Fruit fly (Drosophila melanogaster) whole organism, embryonic: Measurements from ENCODE around the gene Dsor1.
A peak's percentile ranks its signal among the peaks of the same experiment; 100 is the strongest.

ENCODE experiments used
- Blimp-1 ChIP-seq: fragments of 200-800 bp; sonication (Bioruptor generic); optimal IDR thresholded peaks from 3 replicates; lab custom pipeline; 2018; ENCODE audit warnings: missing biosample characterization, missing genetic modification characterization, mild to moderate bottlenecking, moderate library complexity, missing genetic modification reagents
- CG11696 ChIP-seq: fragments of 200-800 bp; sonication (Bioruptor generic); IDR thresholded peaks from 2 replicates; pipeline ENCODE4 v1.3.6; 2022; ENCODE audit warnings: missing biosample characterization, missing genetic modification characterization
- CG12391 ChIP-seq: fragments of 200-800 bp; sonication (Bioruptor generic); optimal IDR thresholded peaks from 3 replicates; lab custom pipeline; 2018; ENCODE audit warnings: missing biosample characterization, mild to moderate bottlenecking, missing genetic modification characterization, moderate library complexity
- CG13424 ChIP-seq: fragments of 200-800 bp; sonication (Bioruptor generic); optimal IDR thresholded peaks from 2 replicates; lab custom pipeline; 2019; ENCODE audit warnings: missing biosample characterization, mild to moderate bottlenecking, missing genetic modification characterization, moderate library complexity
- CG13624 ChIP-seq: fragments of 200-800 bp; sonication (Bioruptor generic); optimal IDR thresholded peaks from 2 replicates; lab custom pipeline; 2016; ENCODE audit warnings: missing biosample characterization, missing genetic modification characterization
- CG14441 ChIP-seq: fragments of 200-800 bp; sonication (Bioruptor generic); IDR thresholded peaks from 2 replicates; pipeline ENCODE4 v1.3.6; 2022; ENCODE audit warnings: missing biosample characterization, missing genetic modification characterization
- CG15269 ChIP-seq: fragments of 200-800 bp; sonication (Bioruptor generic); optimal IDR thresholded peaks from 2 replicates; lab custom pipeline; 2018; ENCODE audit warnings: missing biosample characterization, mild to moderate bottlenecking, missing genetic modification characterization, moderate library complexity
- CG32767 ChIP-seq: fragments of 200-800 bp; sonication (Bioruptor generic); IDR thresholded peaks from 2 replicates; pipeline ENCODE4 v1.3.6; 2022; ENCODE audit warnings: missing biosample characterization, missing genetic modification characterization
- CG34376 ChIP-seq: fragments of 200-800 bp; sonication (Bioruptor generic); optimal IDR thresholded peaks from 2 replicates; lab custom pipeline; 2018; ENCODE audit warnings: missing biosample characterization, mild to moderate bottlenecking, missing genetic modification characterization
- CG4360 ChIP-seq: fragments of 200-800 bp; sonication (Bioruptor generic); IDR thresholded peaks from 2 replicates; pipeline ENCODE4 v1.3.6; 2022; ENCODE audit warnings: missing biosample characterization, missing genetic modification characterization
- CG4424 ChIP-seq: fragments of 200-800 bp; sonication (Bioruptor generic); optimal IDR thresholded peaks from 3 replicates; lab custom pipeline; 2016; ENCODE audit warnings: missing biosample characterization, missing genetic modification characterization
- CG5953 ChIP-seq: fragments of 200-800 bp; sonication (Bioruptor generic); IDR thresholded peaks from 2 replicates; pipeline ENCODE4 v1.3.6; 2022; ENCODE audit warnings: missing biosample characterization, missing genetic modification characterization
- CG8359 ChIP-seq: fragments of 200-800 bp; sonication (Bioruptor generic); optimal IDR thresholded peaks from 2 replicates; lab custom pipeline; 2017; ENCODE audit warnings: missing biosample characterization, mild to moderate bottlenecking, missing genetic modification characterization, borderline replicate concordance
- CG8388 ChIP-seq: fragments of 200-800 bp; sonication (Bioruptor generic); optimal IDR thresholded peaks from 2 replicates; lab custom pipeline; 2019; ENCODE audit warnings: missing biosample characterization, mild to moderate bottlenecking, missing genetic modification characterization, moderate library complexity
- CoRest ChIP-seq: fragments of 200-800 bp; sonication (Bioruptor generic); optimal IDR thresholded peaks from 3 replicates; lab custom pipeline; 2018; ENCODE audit warnings: missing biosample characterization, mild to moderate bottlenecking, missing genetic modification characterization, moderate library complexity
- Drgx ChIP-seq: fragments of 200-800 bp; sonication (Bioruptor generic); IDR thresholded peaks from 2 replicates; pipeline ENCODE4 v1.3.6; 2022; ENCODE audit warnings: missing biosample characterization, missing genetic modification characterization
- Ets65A ChIP-seq: fragments of 200-800 bp; sonication (Bioruptor generic); peaks from one replicate; lab custom pipeline; 2016; ENCODE audit warnings: missing biosample characterization, missing genetic modification characterization
- Hsf ChIP-seq: fragments of 200-800 bp; sonication (Bioruptor generic); optimal IDR thresholded peaks from 3 replicates; lab custom pipeline; 2016; ENCODE audit warnings: missing biosample characterization, missing genetic modification characterization
- Med ChIP-seq: fragments of 200-800 bp; sonication (Bioruptor generic); peaks from one replicate; lab custom pipeline; 2016; ENCODE audit warnings: missing biosample characterization, missing genetic modification characterization, mild to moderate bottlenecking, inconsistent platforms, moderate library complexity
- Trl ChIP-seq, 3 experiments: fragments of >200 bp in 2 of 3; fragments of 200-800 bp in 1 of 3; sonication (Bioruptor generic) in 1 of 3; optimal IDR thresholded peaks; 2 replicates in 1 of 3; 3 replicates in 2 of 3; lab custom pipeline; 2016 to 2017; ENCODE audit warnings: missing biosample characterization in 1 of 3, missing genetic modification characterization in 1 of 3
- Xbp1 ChIP-seq: fragments of 200-800 bp; sonication (Bioruptor generic); optimal IDR thresholded peaks from 3 replicates; lab custom pipeline; 2016; ENCODE audit warnings: missing biosample characterization, mild to moderate bottlenecking, missing genetic modification characterization
- Xrp1 ChIP-seq: fragments of 200-800 bp; sonication (Bioruptor generic); IDR thresholded peaks from 2 replicates; pipeline ENCODE4 v1.3.6; 2022; ENCODE audit warnings: missing biosample characterization, missing genetic modification characterization
- YL-1 ChIP-seq: fragments of 200-800 bp; sonication (Bioruptor generic); optimal IDR thresholded peaks from 3 replicates; lab custom pipeline; 2017; ENCODE audit warnings: missing biosample characterization, mild to moderate bottlenecking, missing genetic modification characterization
- amos ChIP-seq: fragments of 200-800 bp; sonication (Bioruptor generic); IDR thresholded peaks from 2 replicates; pipeline ENCODE4 v1.3.6; 2022; ENCODE audit warnings: missing biosample characterization, missing genetic modification characterization; ENCODE audit not compliant: partially characterized antibody
- ase ChIP-seq: fragments of 200-800 bp; sonication (Bioruptor generic); IDR thresholded peaks from 3 replicates; pipeline ENCODE4 v1.3.6; 2022; ENCODE audit warnings: missing biosample characterization, missing genetic modification characterization
- ci ChIP-seq: fragments of 200-800 bp; sonication (Bioruptor generic); IDR thresholded peaks from 3 replicates; pipeline ENCODE4 v1.3.6; 2022; ENCODE audit warnings: missing biosample characterization, missing genetic modification characterization
- dati ChIP-seq: fragments of 200-800 bp; sonication (Bioruptor generic); IDR thresholded peaks from 2 replicates; pipeline ENCODE4 v1.3.6; 2022; ENCODE audit warnings: missing biosample characterization, missing genetic modification characterization
- dpn ChIP-seq, 2 experiments: fragments of 200-800 bp; sonication (Bioruptor generic); optimal IDR thresholded peaks; 3 replicates each; lab custom pipeline; 2016; ENCODE audit warnings: missing biosample characterization in 2 of 2, missing genetic modification characterization in 2 of 2
- dysf ChIP-seq: fragments of 200-800 bp; sonication (Bioruptor generic); IDR thresholded peaks from 3 replicates; pipeline ENCODE4 v1.3.6; 2022; ENCODE audit warnings: missing biosample characterization, missing genetic modification characterization
- esg ChIP-seq: fragments of 200-800 bp; sonication (Bioruptor generic); conservative IDR thresholded peaks from 2 replicates; pipeline ENCODE4 v1.3.6; 2022; ENCODE audit warnings: missing biosample characterization, missing genetic modification characterization
- fd96Cb ChIP-seq: fragments of 200-800 bp; sonication (Bioruptor generic); optimal IDR thresholded peaks from 2 replicates; lab custom pipeline; 2018; ENCODE audit warnings: missing biosample characterization, mild to moderate bottlenecking, missing genetic modification characterization, moderate library complexity
- gro ChIP-seq: fragments of 200-800 bp; sonication (Bioruptor generic); optimal IDR thresholded peaks from 2 replicates; lab custom pipeline; 2016; ENCODE audit warnings: missing biosample characterization, missing genetic modification characterization
- gsb-n ChIP-seq: fragments of 200-800 bp; sonication (Bioruptor generic); optimal IDR thresholded peaks from 3 replicates; lab custom pipeline; 2018; ENCODE audit warnings: missing biosample characterization, mild to moderate bottlenecking, missing genetic modification characterization
- hkb ChIP-seq, 2 experiments: fragments of 200-800 bp in 1 of 2; fragments of >200 bp in 1 of 2; sonication (Bioruptor generic) in 1 of 2; IDR thresholded peaks in 1 of 2; optimal IDR thresholded peaks in 1 of 2; 2 replicates each; pipeline versions ENCODE4 v1.3.6 to Lab custom; 2017 to 2022; ENCODE audit warnings: missing biosample characterization in 1 of 2, missing genetic modification characterization in 1 of 2
- nmo ChIP-seq: fragments of 200-800 bp; sonication (Bioruptor generic); optimal IDR thresholded peaks from 2 replicates; lab custom pipeline; 2018; ENCODE audit warnings: missing biosample characterization, mild to moderate bottlenecking, missing genetic modification characterization, moderate library complexity
- nom ChIP-seq: fragments of 200-800 bp; sonication (Bioruptor generic); optimal IDR thresholded peaks from 2 replicates; lab custom pipeline; 2017; ENCODE audit warnings: missing biosample characterization, missing genetic modification characterization, mild to moderate bottlenecking, moderate library complexity, missing genetic modification reagents
- otp ChIP-seq: fragments of 200-800 bp; sonication (Bioruptor generic); IDR thresholded peaks from 3 replicates; pipeline ENCODE4, ENCODE4 v1.3.6; 2022; ENCODE audit warnings: missing biosample characterization, missing genetic modification characterization
- so ChIP-seq: fragments of 200-800 bp; sonication (Bioruptor generic); IDR thresholded peaks from 3 replicates; pipeline ENCODE4 v1.3.6; 2022; ENCODE audit warnings: missing biosample characterization, missing genetic modification characterization
- tap ChIP-seq: fragments of 200-800 bp; optimal IDR thresholded peaks from 3 replicates; lab custom pipeline; 2019; ENCODE audit warnings: missing biosample characterization, mild to moderate bottlenecking, missing genetic modification characterization, moderate library complexity
- ttk ChIP-seq: fragments of 200-800 bp; sonication (Bioruptor generic); IDR thresholded peaks from 2 replicates; pipeline ENCODE4 v2.1.2; 2022; ENCODE audit warnings: missing biosample characterization, missing genetic modification characterization

Dsor1 gene

DNA sequence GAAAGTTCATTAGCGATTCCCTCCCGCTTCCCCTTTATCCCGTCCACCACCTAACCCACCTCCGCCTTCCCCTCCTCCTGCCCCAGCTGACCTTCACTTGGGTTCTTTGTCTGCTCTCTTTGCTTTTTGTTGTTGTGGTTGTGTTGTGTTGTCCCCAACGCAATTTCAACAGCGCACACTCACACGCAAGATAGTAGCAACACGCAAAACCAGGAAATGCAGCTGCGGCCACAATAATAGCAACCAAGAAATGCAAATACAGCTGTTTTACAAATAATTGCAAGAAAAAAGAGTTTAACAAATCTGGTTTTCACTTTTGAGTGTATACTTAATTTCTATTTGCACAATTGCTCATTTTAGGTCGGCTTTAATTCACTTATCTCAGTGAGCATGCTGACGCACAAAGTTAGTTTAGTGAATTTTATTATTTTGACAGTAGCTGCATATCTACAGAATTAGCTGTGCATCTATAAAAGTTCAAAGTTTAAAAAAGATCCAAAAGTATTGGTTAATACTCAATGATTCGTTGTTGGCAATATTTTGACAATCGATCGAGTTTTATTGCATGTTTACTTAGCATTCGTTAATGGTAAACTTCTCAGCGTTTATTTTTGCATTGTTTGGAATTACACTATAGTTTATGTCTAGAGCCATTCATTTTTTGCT, 4.2 kb downstream of the Dsor1 start (continued):
- TF ChIP-seq amos (GFP tag; lab: Robert Waterston, UW) (no peak), CG32767 (GFP tag; lab: Robert Waterston, UW) (0 out of 2 replicates have a peak, but pooled peaks have one; percentile 28), Hsf (peak; percentile 24), ase (0 out of 3 replicates have a peak, but pooled peaks have one; percentile 41), CG4424 (GFP tag; lab: Kevin White, UChicago) (peak; percentile 7), YL-1 (GFP tag; lab: Kevin White, UChicago) (no peak), tap (tag; lab: Kevin White, UChicago) (no peak), Med (GFP tag; lab: Kevin White, UChicago) (peak; percentile 85), CoRest (peak; percentile 9), dysf (GFP tag; lab: Robert Waterston, UW) (0 out of 3 replicates have a peak, but pooled peaks have one; percentile 26), dpn (GFP tag; optimal IDR thresholded peaks at IDR 0.05; lab: Kevin White, UChicago) (peak in 1 of 2 experiments; percentile 24), Xbp1 (GFP tag; lab: Kevin White, UChicago) (peak; percentile 22), Ets65A (GFP tag; lab: Kevin White, UChicago) (peak; percentile 85), CG4360 (GFP tag; lab: Robert Waterston, UW) (peak; percentile 25; the same call in 1 of the 2 replicates), so (GFP tag; lab: Robert Waterston, UW) (0 out of 3 replicates have a peak, but pooled peaks have one; percentile 8), gro (GFP tag; lab: Kevin White, UChicago) (no peak), CG15269 (tag; lab: Kevin White, UChicago) (peak; percentile 42), Xrp1 (GFP tag; lab: Robert Waterston, UW) (peak; percentile 49; the same call in 1 of the 2 replicates), CG13624 (GFP tag; lab: Kevin White, UChicago) (no peak), Blimp-1 (peak; percentile 24), CG8359 (GFP tag; lab: Kevin White, UChicago) (no peak), CG13424 (tag; lab: Kevin White, UChicago) (peak; percentile 24), Drgx (GFP tag; lab: Robert Waterston, UW) (peak; percentile 51), esg (0 out of 2 replicates have a peak, but pooled peaks have one; percentile 12)

DNA sequence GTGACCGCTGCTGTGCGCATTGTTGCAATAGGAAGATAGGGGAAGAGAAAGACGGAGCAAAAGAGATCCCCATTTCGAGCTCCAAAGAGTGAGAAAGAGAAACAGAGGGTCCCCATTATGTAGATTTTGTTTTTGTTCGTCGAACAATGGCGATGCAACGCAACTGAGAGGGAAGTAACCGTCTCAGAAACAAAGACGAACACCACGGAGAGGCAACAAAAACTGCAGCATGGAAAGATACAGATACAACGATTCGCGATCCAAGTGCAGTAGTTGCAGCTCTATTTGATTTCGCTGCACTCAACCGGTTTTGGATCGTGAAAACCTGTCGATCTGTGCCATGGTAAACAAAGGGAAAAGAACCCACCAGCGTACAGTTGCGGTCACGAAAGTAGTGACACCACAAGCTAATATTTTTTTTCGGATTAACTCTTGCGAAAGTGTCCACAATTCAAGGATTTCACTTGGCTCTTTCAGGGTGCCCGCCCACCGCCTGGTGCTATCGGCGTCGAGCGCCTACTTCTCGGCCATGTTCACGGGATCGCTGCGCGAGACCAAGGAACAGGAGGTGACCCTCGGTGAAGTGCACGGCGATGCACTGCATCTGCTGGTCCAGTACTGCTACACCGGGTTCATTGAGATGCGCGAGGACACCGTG, 5.0 kb downstream of the Dsor1 start:
- TF ChIP-seq Ets65A (GFP tag; lab: Kevin White, UChicago) (peak; percentile 88), dati (GFP tag; lab: Robert Waterston, UW) (0 out of 2 replicates have a peak, but pooled peaks have one; percentile 16), CG12391 (tag; lab: Kevin White, UChicago) (no peak), nmo (GFP tag; lab: Kevin White, UChicago) (no peak), Med (GFP tag; lab: Kevin White, UChicago) (peak; percentile 70), CG34376 (no peak), Trl (optimal IDR thresholded peaks at IDR 0.05; lab: Kevin White, UChicago) (peak in 1 of 2 experiments; percentile 29), Trl (GFP tag; optimal IDR thresholded peaks at IDR 0.05; lab: Kevin White, UChicago) (no peak), CG8388 (no peak), Drgx (GFP tag; lab: Robert Waterston, UW) (peak; percentile 65), CG14441 (GFP tag; lab: Robert Waterston, UW) (0 out of 2 replicates have a peak, but pooled peaks have one; percentile 17), otp (GFP tag; lab: Robert Waterston, UW) (0 out of 3 replicates have a peak, but pooled peaks have one; percentile 12), CG11696 (peak; percentile 68), ttk (0 out of 2 replicates have a peak, but pooled peaks have one; percentile 12), ci (GFP tag; lab: Robert Waterston, UW) (peak; percentile 63; the same call in 2 of the 3 replicates), hkb (optimal IDR thresholded peaks at IDR 0.05; lab: Kevin White, UChicago) (no peak), hkb (GFP tag; IDR thresholded peaks at IDR 0.05; lab: Robert Waterston, UW) (0 out of 2 replicates have a peak, but pooled peaks have one; percentile 21), gsb-n (tag; lab: Kevin White, UChicago) (no peak), fd96Cb (tag; lab: Kevin White, UChicago) (no peak), nom (GFP tag; lab: Kevin White, UChicago) (peak; percentile 54), CG5953 (GFP tag; lab: Robert Waterston, UW) (peak; percentile 56; the same call in 1 of the 2 replicates)
